Worm (Caenorhabditis elegans) whole organism, L2 larva: Measurements from ENCODE around the gene ugt-9.

Source experiments
- C34F6.9 ChIP-seq: fragments of 150-350 bp; optimal IDR thresholded peaks from 2 replicates; lab custom pipeline; 2014; ENCODE audit warnings: missing biosample characterization, missing genetic modification characterization
- Y55F3AM.14 ChIP-seq: fragments of 200-800 bp; sonication (Bioruptor generic); optimal IDR thresholded peaks from 2 replicates; lab custom pipeline; 2018; ENCODE audit warnings: mild to moderate bottlenecking, missing genetic modification characterization, missing compliant biosample characterization
- ZK546.5 ChIP-seq: sonication (generic microtip); optimal IDR thresholded peaks from 2 replicates; lab custom pipeline; 2017; ENCODE audit warnings: missing biosample characterization, missing genetic modification characterization
- aly-2 ChIP-seq: fragments of 150-350 bp; optimal IDR thresholded peaks from 2 replicates; lab custom pipeline; 2014; ENCODE audit warnings: missing biosample characterization, missing genetic modification characterization
- blmp-1 ChIP-seq: sonication (generic microtip); optimal IDR thresholded peaks from 2 replicates; lab custom pipeline; 2017; ENCODE audit warnings: missing genetic modification characterization, mild to moderate bottlenecking, missing compliant biosample characterization, antibody characterized with exemption, moderate library complexity; ENCODE audit not compliant: insufficient read depth
- elt-1 ChIP-seq: fragments of 150-350 bp; optimal IDR thresholded peaks from 2 replicates; lab custom pipeline; 2014; ENCODE audit warnings: missing biosample characterization, missing genetic modification characterization
- fos-1 ChIP-seq: fragments of 150-350 bp; optimal IDR thresholded peaks from 2 replicates; lab custom pipeline; 2014; ENCODE audit warnings: missing biosample characterization, missing genetic modification characterization
- mdl-1 ChIP-seq, 2 experiments: fragments of 150-350 bp in 1 of 2; sonication (generic microtip) in 1 of 2; optimal IDR thresholded peaks; 2 replicates each; lab custom pipeline; 2017; ENCODE audit warnings: missing biosample characterization in 2 of 2, missing genetic modification characterization in 2 of 2
- nhr-237 ChIP-seq: fragments of 150-350 bp; optimal IDR thresholded peaks from 2 replicates; lab custom pipeline; 2014; ENCODE audit warnings: missing biosample characterization, missing genetic modification characterization
- nhr-25 ChIP-seq: fragments of 150-350 bp; sonication (generic microtip); optimal IDR thresholded peaks from 3 replicates; lab custom pipeline; 2014; ENCODE audit warnings: missing biosample characterization, missing genetic modification characterization
- nhr-6 ChIP-seq: fragments of 150-350 bp; optimal IDR thresholded peaks from 2 replicates; lab custom pipeline; 2014; ENCODE audit warnings: missing biosample characterization, missing genetic modification characterization
- skn-1 ChIP-seq: sonication (generic microtip); optimal IDR thresholded peaks from 2 replicates; lab custom pipeline; 2017; ENCODE audit warnings: missing biosample characterization, missing genetic modification characterization
- unc-62 ChIP-seq: fragments of 150-350 bp; optimal IDR thresholded peaks from 2 replicates; lab custom pipeline; 2014; ENCODE audit warnings: missing biosample characterization, missing genetic modification reagents, missing genetic modification characterization

DNA sequence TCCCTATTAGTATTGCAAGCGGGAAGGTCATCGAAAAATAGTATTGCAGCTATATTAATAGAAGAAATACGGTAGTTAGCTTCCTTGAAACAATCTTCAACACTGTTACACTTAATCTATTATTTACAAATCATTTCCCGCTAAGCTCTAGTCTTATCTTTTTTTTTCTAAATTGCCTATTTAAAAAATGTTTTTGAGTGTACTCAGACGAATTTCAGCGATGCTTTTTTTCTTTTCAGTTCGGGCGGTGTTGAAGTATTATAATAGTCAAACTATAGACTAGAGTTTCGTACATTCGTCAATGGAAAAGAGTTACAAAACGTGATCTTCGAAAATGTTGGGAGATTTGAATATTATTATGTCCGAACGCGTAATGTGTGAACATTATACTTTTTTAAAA lies 18.0 kb downstream of the ugt-9 start:
- no peak for TF ChIP-seq unc-62
- no peak for TF ChIP-seq Y55F3AM.14 (GFP tag; lab: Kevin White, UChicago)
- no peak for TF ChIP-seq skn-1
- no peak for TF ChIP-seq nhr-25 (tag; lab: Kevin White, UChicago)
- no peak for TF ChIP-seq mdl-1 (tag; optimal IDR thresholded peaks at IDR 0.05; lab: Kevin White, UChicago)
- no peak for TF ChIP-seq nhr-237 (tag; lab: Kevin White, UChicago)
- TF ChIP-seq elt-1 (tag; lab: Kevin White, UChicago), result no peak
- no peak for TF ChIP-seq C34F6.9 (tag; lab: Kevin White, UChicago)
- TF ChIP-seq blmp-1 (tag; lab: Kevin White, UChicago), result no peak
- no peak for TF ChIP-seq aly-2 (tag; lab: Kevin White, UChicago)
- TF ChIP-seq nhr-6 (tag; lab: Kevin White, UChicago), result no peak
- TF ChIP-seq fos-1, result no peak
- no peak for TF ChIP-seq ZK546.5 (tag; lab: Kevin White, UChicago)
